Worm (Caenorhabditis elegans): ENCODE results near the gene rme-4.

The rme-4 gene

ce11 chrX:10376989-10377388 lies 2.7 kb downstream of the rme-4 start:
- TF ChIP-seq unc-62 (GFP tag; optimal IDR thresholded peaks at IDR 0.05) (no peak), nhr-76 (tag; optimal IDR thresholded peaks at IDR 0.05) (no peak), hlh-1 (tag; optimal IDR thresholded peaks at IDR 0.05) (no peak), ztf-11 (tag; optimal IDR thresholded peaks at IDR 0.05) (no peak), nhr-2 (tag; optimal IDR thresholded peaks at IDR 0.05) (no peak), unc-120 (tag; optimal IDR thresholded peaks at IDR 0.05; ENCODE audit: poor library complexity, severe bottlenecking) (no peak), sptf-1 (tag; optimal IDR thresholded peaks at IDR 0.05) (no peak), sem-2 (GFP tag; optimal IDR thresholded peaks at IDR 0.05) (no peak), ceh-83 (GFP tag; optimal IDR thresholded peaks at IDR 0.05) (no peak), pha-4 (tag; optimal IDR thresholded peaks at IDR 0.05) (no peak), mep-1 (tag; optimal IDR thresholded peaks at IDR 0.05) (no peak), elt-3 (tag; optimal IDR thresholded peaks at IDR 0.05) (no peak), ceh-43 (GFP tag; optimal IDR thresholded peaks at IDR 0.05) (no peak), mls-2 (tag; optimal IDR thresholded peaks at IDR 0.05) (no peak), zip-8 (tag; optimal IDR thresholded peaks at IDR 0.05) (no peak), lsy-2 (tag; optimal IDR thresholded peaks at IDR 0.05) (no peak)

ce11 chrX:10373581-10373980 lies 6.1 kb downstream of the rme-4 start:
- TF ChIP-seq snpc-4 (tag; optimal IDR thresholded peaks at IDR 0.05), result no peak
- no peak for TF ChIP-seq bed-3 (GFP tag; optimal IDR thresholded peaks at IDR 0.05)
- TF ChIP-seq tbx-8 (GFP tag; optimal IDR thresholded peaks at IDR 0.05), result no peak
- TF ChIP-seq lsy-2 (tag; optimal IDR thresholded peaks at IDR 0.05), result no peak
- TF ChIP-seq ceh-43 (GFP tag; optimal IDR thresholded peaks at IDR 0.05), result no peak
- TF ChIP-seq lin-13 (tag; optimal IDR thresholded peaks at IDR 0.05), result no peak

- TF ChIP-seq ztf-11 (tag; optimal IDR thresholded peaks at IDR 0.05), result no peak
- no peak for TF ChIP-seq bed-3 (GFP tag; optimal IDR thresholded peaks at IDR 0.05)
- peak; percentile 50 for TF ChIP-seq hlh-1 (tag; optimal IDR thresholded peaks at IDR 0.05)
- TF ChIP-seq pha-4 (tag; optimal IDR thresholded peaks at IDR 0.05), result peak; percentile 39
- TF ChIP-seq cnd-1 (tag; optimal IDR thresholded peaks at IDR 0.05), result peak; percentile 88
- TF ChIP-seq mep-1 (tag; optimal IDR thresholded peaks at IDR 0.05), result peak; percentile 51
- TF ChIP-seq unc-120 (tag; optimal IDR thresholded peaks at IDR 0.05; ENCODE audit: poor library complexity, severe bottlenecking), result peak; percentile 81
- peak; percentile 36 for TF ChIP-seq M03D4.4 (tag; optimal IDR thresholded peaks at IDR 0.05)
- TF ChIP-seq ces-1 (GFP tag; optimal IDR thresholded peaks at IDR 0.05), result peak; percentile 50
- TF ChIP-seq unc-62 (GFP tag; optimal IDR thresholded peaks at IDR 0.05), result no peak
- no peak for TF ChIP-seq sem-2 (GFP tag; optimal IDR thresholded peaks at IDR 0.05)
- peak; percentile 82 for TF ChIP-seq lin-32 (GFP tag; optimal IDR thresholded peaks at IDR 0.05)
- TF ChIP-seq ham-2 (GFP tag; optimal IDR thresholded peaks at IDR 0.05), result peak; percentile 27
- TF ChIP-seq nhr-12 (tag; optimal IDR thresholded peaks at IDR 0.05), result no peak
Observed at ce11 chrX:10372556-10372955, 7.1 kb downstream of the rme-4 start, which contains the start of gene Y49A10A.2. Y49A10A.2 (minus strand) TSS chrX:10372664.

- no peak for TF ChIP-seq bed-3 (GFP tag; optimal IDR thresholded peaks at IDR 0.05)
- no peak for TF ChIP-seq ceh-43 (GFP tag; optimal IDR thresholded peaks at IDR 0.05)
- TF ChIP-seq nhr-237 (tag; optimal IDR thresholded peaks at IDR 0.05), result no peak
- no peak for TF ChIP-seq hlh-1 (tag; optimal IDR thresholded peaks at IDR 0.05)
- no peak for TF ChIP-seq nhr-12 (tag; optimal IDR thresholded peaks at IDR 0.05)
- TF ChIP-seq lsy-2 (tag; optimal IDR thresholded peaks at IDR 0.05), result no peak
- no peak for TF ChIP-seq blmp-1 (tag; optimal IDR thresholded peaks at IDR 0.05)
- no peak for TF ChIP-seq nhr-76 (tag; optimal IDR thresholded peaks at IDR 0.05)
- TF ChIP-seq ceh-83 (GFP tag; optimal IDR thresholded peaks at IDR 0.05), result no peak
- TF ChIP-seq unc-62 (GFP tag; optimal IDR thresholded peaks at IDR 0.05), result no peak
- TF ChIP-seq ces-1 (GFP tag; optimal IDR thresholded peaks at IDR 0.05), result no peak
- TF ChIP-seq sptf-1 (tag; optimal IDR thresholded peaks at IDR 0.05), result no peak
- no peak for TF ChIP-seq ztf-11 (tag; optimal IDR thresholded peaks at IDR 0.05)
- no peak for TF ChIP-seq elt-3 (tag; optimal IDR thresholded peaks at IDR 0.05)
Observed at ce11 chrX:10358083-10358482, 21.6 kb downstream of the rme-4 start, which contains the start of gene efhc-1. efhc-1 (plus strand) TSS chrX:10358383.

ce11 chrX:10355650-10356049 lies 24.0 kb downstream of the rme-4 start, which contains the start of gene R07E3.7:
R07E3.7 (minus strand) TSS chrX:10355750.
- no peak for TF ChIP-seq pha-4 (tag; optimal IDR thresholded peaks at IDR 0.05)
- TF ChIP-seq ceh-83 (GFP tag; optimal IDR thresholded peaks at IDR 0.05), result no peak
- TF ChIP-seq nhr-12 (tag; optimal IDR thresholded peaks at IDR 0.05), result no peak
- no peak for TF ChIP-seq nhr-237 (tag; optimal IDR thresholded peaks at IDR 0.05)
- TF ChIP-seq nhr-2 (tag; optimal IDR thresholded peaks at IDR 0.05), result no peak
- TF ChIP-seq snpc-4 (tag; optimal IDR thresholded peaks at IDR 0.05), result no peak

ce11 chrX:10353857-10354256 lies 25.8 kb downstream of the rme-4 start:
- TF ChIP-seq unc-62 (GFP tag; optimal IDR thresholded peaks at IDR 0.05) (no peak), snpc-4 (tag; optimal IDR thresholded peaks at IDR 0.05) (no peak), flh-1 (GFP tag; optimal IDR thresholded peaks at IDR 0.05) (no peak), bed-3 (GFP tag; optimal IDR thresholded peaks at IDR 0.05) (no peak), nhr-237 (tag; optimal IDR thresholded peaks at IDR 0.05) (no peak), M03D4.4 (tag; optimal IDR thresholded peaks at IDR 0.05) (no peak), sem-2 (GFP tag; optimal IDR thresholded peaks at IDR 0.05) (no peak), ham-2 (GFP tag; optimal IDR thresholded peaks at IDR 0.05) (no peak), ces-1 (GFP tag; optimal IDR thresholded peaks at IDR 0.05) (no peak), sptf-1 (tag; optimal IDR thresholded peaks at IDR 0.05) (no peak), nhr-12 (tag; optimal IDR thresholded peaks at IDR 0.05) (no peak), ceh-83 (GFP tag; optimal IDR thresholded peaks at IDR 0.05) (no peak), cnd-1 (tag; optimal IDR thresholded peaks at IDR 0.05) (no peak), mls-2 (tag; optimal IDR thresholded peaks at IDR 0.05) (no peak)
